Fruit fly (Drosophila melanogaster): ENCODE data around the gene nerfin-1.

Gene nerfin-1

dm6 chr3L:959188-959868 lies 50.4 kb downstream of the nerfin-1 start (continued):
- TF ChIP-seq Ssrp (tag; optimal IDR thresholded peaks at IDR 0.05) (no peak), Side (GFP tag; optimal IDR thresholded peaks at IDR 0.05) (no peak), CG15011 (GFP tag; optimal IDR thresholded peaks at IDR 0.05) (no peak), Sin3A (optimal IDR thresholded peaks at IDR 0.05) (no peak), tup (GFP tag; optimal IDR thresholded peaks at IDR 0.05) (no peak), exex (tag; optimal IDR thresholded peaks at IDR 0.05) (peak; percentile 95), CG8290 (GFP tag; optimal IDR thresholded peaks at IDR 0.05) (no peak), CG8290 (tag; optimal IDR thresholded peaks at IDR 0.05) (no peak), Oli (tag; optimal IDR thresholded peaks at IDR 0.05) (no peak), CG10431 (GFP tag; optimal IDR thresholded peaks at IDR 0.05) (no peak), D19A (tag; optimal IDR thresholded peaks at IDR 0.05) (peak; percentile 81), CG32772 (GFP tag; IDR thresholded peaks at IDR 0.05) (no peak), vvl (GFP tag; IDR thresholded peaks at IDR 0.05) (peak; percentile 40; the same call in 1 of the 2 replicates), HLH54F (GFP tag; optimal IDR thresholded peaks at IDR 0.05) (no peak), sd (tag; optimal IDR thresholded peaks at IDR 0.05) (peak; percentile 12), mam (GFP tag; optimal IDR thresholded peaks at IDR 0.05) (no peak), CG11695 (GFP tag; IDR thresholded peaks at IDR 0.05) (no peak), CG10654 (GFP tag; optimal IDR thresholded peaks at IDR 0.05) (no peak), CG15601 (tag; optimal IDR thresholded peaks at IDR 0.05) (no peak), CG9932 (GFP tag; IDR thresholded peaks at IDR 0.05) (no peak), bigmax (GFP tag; optimal IDR thresholded peaks at IDR 0.05) (no peak), crol (GFP tag; IDR thresholded peaks at IDR 0.05) (peak; percentile 20; the same call in 1 of the 2 replicates), CG4730 (GFP tag; IDR thresholded peaks at IDR 0.05) (no peak), CG32532 (GFP tag; IDR thresholded peaks at IDR 0.05) (peak; percentile 37; the same call in 1 of the 2 replicates), CG2678 (tag; optimal IDR thresholded peaks at IDR 0.05) (peak; percentile 11), CG12744 (GFP tag; optimal IDR thresholded peaks at IDR 0.05) (no peak), CG4707 (GFP tag; optimal IDR thresholded peaks at IDR 0.05) (no peak), odd (GFP tag; optimal IDR thresholded peaks at IDR 0.05) (peak; percentile 27), CG13296 (GFP tag; optimal IDR thresholded peaks at IDR 0.05) (no peak), ewg (GFP tag; optimal IDR thresholded peaks at IDR 0.05) (no peak), CG3281 (GFP tag; optimal IDR thresholded peaks at IDR 0.05) (no peak), Sox100B (GFP tag; optimal IDR thresholded peaks at IDR 0.05) (no peak), Med (GFP tag) (peak; percentile 50), CG6765 (GFP tag; optimal IDR thresholded peaks at IDR 0.05) (no peak), CG33213 (GFP tag; optimal IDR thresholded peaks at IDR 0.05) (no peak), CG7745 (tag; optimal IDR thresholded peaks at IDR 0.05) (peak; percentile 1), pfk (GFP tag; optimal IDR thresholded peaks at IDR 0.05) (no peak), Lim3 (GFP tag; IDR thresholded peaks at IDR 0.05) (no peak), CG7786 (GFP tag; optimal IDR thresholded peaks at IDR 0.05) (no peak), cas (GFP tag; IDR thresholded peaks at IDR 0.05) (no peak), chinmo (GFP tag; IDR thresholded peaks at IDR 0.05; ENCODE audit: partially characterized antibody) (peak; percentile 76; the same call in 1 of the 4 replicates)

dm6 chr3L:959869-960378 lies 51.0 kb downstream of the nerfin-1 start:
- TF ChIP-seq lov (optimal IDR thresholded peaks at IDR 0.05) (no peak), lov (GFP tag; IDR thresholded peaks at IDR 0.05) (no peak), ind (GFP tag; optimal IDR thresholded peaks at IDR 0.05) (no peak), Hey (tag; optimal IDR thresholded peaks at IDR 0.05) (peak; percentile 16), CG4617 (GFP tag; optimal IDR thresholded peaks at IDR 0.05; ENCODE audit: borderline replicate concordance) (no peak), nerfin-2 (GFP tag; IDR thresholded peaks at IDR 0.05; ENCODE audit: partially characterized antibody) (no peak), kni (GFP tag; optimal IDR thresholded peaks at IDR 0.05) (peak; percentile 13), Lhr (GFP tag; optimal IDR thresholded peaks at IDR 0.05) (no peak), tll (GFP tag; optimal IDR thresholded peaks at IDR 0.05) (no peak)

Measured in whole organism, embryonic.